Worm (Caenorhabditis elegans): ENCODE results near the gene umps-1.

Gene umps-1

DNA sequence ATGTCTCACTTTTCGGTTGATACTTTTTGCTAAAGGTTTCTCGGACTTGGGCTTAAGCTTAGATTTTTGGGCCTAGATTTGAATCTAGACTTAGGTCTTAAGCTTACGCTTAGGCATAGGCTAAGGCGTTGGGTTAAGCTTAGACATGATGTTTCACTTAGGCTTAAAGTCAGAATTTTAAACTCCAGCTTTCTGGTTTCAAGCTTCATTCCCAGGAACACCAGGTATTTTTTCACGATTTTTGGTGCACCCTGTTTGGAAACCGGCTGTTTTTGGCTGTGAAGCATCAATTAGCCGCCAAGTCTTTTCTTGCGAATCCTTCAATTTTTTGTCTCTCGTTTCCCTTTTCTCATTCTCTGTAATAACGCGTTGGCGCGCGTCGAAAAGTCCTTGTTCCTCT is 16.4 kb upstream of the umps-1 start:
- TF ChIP-seq him-1 (tag; optimal IDR thresholded peaks at IDR 0.05) = no peak
- no peak for TF ChIP-seq W03F9.2 (tag; optimal IDR thresholded peaks at IDR 0.05)

DNA sequence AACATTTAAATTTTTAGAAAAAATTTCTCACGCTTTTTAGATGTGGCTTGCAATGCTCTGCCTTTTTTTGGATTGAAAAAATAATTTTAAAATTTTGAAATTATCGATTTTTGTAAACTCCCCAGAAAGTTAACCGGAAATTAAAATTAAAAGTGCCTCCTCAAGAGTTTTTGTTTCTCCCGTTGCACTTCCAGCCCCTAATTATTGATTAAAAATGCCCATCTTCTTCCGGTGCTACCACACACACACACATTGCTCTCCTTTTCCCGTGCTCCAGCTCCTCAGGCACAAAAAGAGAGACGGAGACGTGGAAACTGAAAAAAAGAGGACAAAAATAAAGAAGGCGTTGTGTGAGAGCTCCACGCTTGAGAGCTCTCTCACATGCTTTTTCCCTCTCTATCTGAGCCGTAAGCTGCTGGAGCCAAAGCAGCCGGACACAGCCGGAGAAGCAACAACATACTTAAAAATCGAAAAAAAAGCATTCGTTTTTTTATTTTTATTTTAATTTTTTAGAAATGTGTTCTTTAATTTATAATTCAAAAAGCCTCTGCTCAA is 10.0 kb upstream of the umps-1 start:
- TF ChIP-seq W03F9.2 (tag; optimal IDR thresholded peaks at IDR 0.05) = no peak
- TF ChIP-seq him-1 (tag; optimal IDR thresholded peaks at IDR 0.05) = no peak
- TF ChIP-seq dao-5 (tag; optimal IDR thresholded peaks at IDR 0.05) = no peak

DNA sequence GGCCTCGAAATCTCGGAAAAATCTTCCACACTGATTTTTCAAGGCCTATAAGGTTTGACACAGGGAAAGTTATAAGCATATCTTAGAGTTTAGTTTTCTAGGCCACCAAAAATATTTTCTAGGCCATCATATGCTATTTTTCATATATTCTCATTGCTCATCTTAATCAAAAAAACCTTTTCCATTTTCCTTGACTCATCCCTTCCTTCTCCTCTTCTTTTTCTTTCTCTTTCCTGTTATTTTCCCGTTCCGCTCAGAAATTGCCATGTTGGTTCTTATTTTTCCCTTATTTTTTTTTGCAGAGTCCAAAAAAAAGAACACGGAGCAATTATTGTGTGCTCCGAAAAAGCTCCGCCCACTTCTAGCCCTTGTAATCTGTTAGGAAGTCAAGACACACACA is 7.2 kb upstream of the umps-1 start, which contains the start of gene tbc-8:
TSS of gene tbc-8 (plus strand) at position 301 of the 400 bp plus-strand sequence.
- no peak for TF ChIP-seq dao-5 (tag; optimal IDR thresholded peaks at IDR 0.05)

DNA sequence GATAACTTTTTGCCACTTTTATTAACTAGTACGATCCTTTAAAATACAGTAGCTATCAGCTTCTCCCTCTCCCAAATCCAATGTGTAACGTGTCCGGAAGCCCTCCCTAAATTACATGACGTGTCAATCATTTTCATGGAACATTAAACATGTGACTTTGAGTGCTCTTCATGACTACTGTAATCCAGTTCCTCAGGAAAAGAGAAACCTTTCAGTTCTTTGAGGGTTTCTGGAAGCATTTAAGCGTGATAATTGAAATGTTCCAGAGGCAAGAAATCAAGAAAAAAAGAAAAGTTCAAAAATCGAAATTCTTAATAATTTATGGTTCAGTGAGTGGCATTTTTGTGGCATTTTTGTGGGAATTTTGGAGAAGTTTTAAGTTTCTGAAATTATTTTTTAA is 5.5 kb upstream of the umps-1 start:
- no peak for TF ChIP-seq W03F9.2 (tag; optimal IDR thresholded peaks at IDR 0.05)
- TF ChIP-seq him-1 (tag; optimal IDR thresholded peaks at IDR 0.05) = no peak

DNA sequence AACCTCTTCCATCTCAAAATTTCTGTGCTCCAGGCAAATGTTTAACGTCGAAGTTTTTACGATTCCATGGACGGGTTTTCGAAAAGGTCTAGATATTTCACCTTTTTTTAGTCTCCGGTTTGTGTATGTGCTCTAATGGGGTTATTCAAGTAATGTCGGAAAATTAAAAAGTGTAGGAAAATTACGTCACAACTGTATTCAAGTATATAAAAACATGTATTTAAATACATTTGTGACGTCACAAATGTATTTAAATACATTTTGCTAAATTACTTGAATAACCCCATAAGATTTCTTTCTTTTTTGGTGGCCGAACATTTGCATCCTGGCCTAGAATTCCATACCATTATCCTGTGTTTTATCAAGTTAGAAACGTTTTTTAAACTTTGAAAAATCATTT is 4.0 kb upstream of the umps-1 start:
- TF ChIP-seq W03F9.2 (tag; optimal IDR thresholded peaks at IDR 0.05) (no peak), him-1 (tag; optimal IDR thresholded peaks at IDR 0.05) (no peak), dao-5 (tag; optimal IDR thresholded peaks at IDR 0.05) (no peak)

DNA sequence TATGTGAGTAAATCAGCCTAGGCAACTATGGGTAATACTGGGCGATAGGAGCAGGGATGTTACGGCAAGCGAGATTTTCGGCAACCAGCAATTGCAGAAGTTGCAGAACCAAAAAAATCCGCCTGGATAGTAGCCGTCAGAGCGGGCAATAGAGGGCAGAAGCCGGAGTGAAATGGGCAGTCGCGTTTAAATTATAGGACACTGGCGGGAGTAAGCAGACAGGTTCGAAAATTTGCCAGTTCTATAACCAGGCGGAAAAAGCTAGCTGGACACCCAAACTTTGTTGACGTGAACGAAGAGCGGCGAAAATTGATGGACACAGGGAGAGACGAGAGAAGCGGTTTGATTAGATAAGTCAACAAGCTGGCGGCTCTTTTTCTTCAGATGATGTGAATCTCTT is 2.5 kb upstream of the umps-1 start:
- TF ChIP-seq W03F9.2 (tag; optimal IDR thresholded peaks at IDR 0.05) = no peak
- no peak for TF ChIP-seq dao-5 (tag; optimal IDR thresholded peaks at IDR 0.05)
- TF ChIP-seq him-1 (tag; optimal IDR thresholded peaks at IDR 0.05) = no peak

DNA sequence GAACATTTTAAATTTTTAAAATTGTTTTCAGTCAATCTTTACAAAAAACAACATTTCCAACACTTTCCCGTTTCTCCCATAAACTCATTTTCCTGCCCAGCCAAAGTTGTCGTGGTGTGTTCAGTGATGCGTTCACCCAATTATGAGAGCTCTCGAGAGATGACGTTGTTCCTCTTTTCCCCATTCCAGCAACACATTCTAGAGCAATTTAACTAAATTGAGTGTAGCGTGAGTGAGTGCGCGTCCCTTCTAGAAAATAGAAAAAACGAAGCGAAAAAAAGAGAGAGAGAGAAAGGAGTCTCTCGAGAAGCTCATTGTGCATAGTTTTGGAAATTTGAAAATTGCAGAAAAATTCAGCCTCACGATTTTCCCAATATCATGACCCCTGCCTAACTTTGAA is 1.3 kb upstream of the umps-1 start:
- TF ChIP-seq dao-5 (tag; optimal IDR thresholded peaks at IDR 0.05) = no peak
- TF ChIP-seq W03F9.2 (tag; optimal IDR thresholded peaks at IDR 0.05) = no peak
- no peak for TF ChIP-seq him-1 (tag; optimal IDR thresholded peaks at IDR 0.05)

DNA sequence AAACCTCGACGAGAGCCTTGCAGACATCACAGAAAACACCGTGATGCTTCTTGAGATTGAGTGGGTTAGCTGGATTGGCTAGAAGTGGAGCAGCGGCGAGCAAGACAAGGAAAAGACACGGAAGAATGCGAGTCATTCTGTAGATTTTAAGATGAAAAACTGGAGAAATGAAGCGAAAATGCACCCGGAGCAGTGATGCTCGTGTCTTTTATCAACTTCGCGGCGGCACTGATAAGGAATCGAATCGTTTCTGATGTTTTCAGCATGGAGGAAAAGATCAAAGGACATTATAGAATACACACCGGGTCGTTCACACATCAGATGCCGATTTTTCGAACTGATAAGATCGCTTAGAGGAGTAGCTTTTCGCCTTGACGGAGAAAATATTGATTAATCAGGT is 2.1 kb downstream of the umps-1 start, which contains the start of gene spp-1:
TSS of gene spp-1 (minus strand) at position 287 of the 400 bp plus-strand sequence.
- no peak for TF ChIP-seq him-1 (tag; optimal IDR thresholded peaks at IDR 0.05)
- TF ChIP-seq W03F9.2 (tag; optimal IDR thresholded peaks at IDR 0.05) = no peak
- TF ChIP-seq dao-5 (tag; optimal IDR thresholded peaks at IDR 0.05) = no peak

DNA sequence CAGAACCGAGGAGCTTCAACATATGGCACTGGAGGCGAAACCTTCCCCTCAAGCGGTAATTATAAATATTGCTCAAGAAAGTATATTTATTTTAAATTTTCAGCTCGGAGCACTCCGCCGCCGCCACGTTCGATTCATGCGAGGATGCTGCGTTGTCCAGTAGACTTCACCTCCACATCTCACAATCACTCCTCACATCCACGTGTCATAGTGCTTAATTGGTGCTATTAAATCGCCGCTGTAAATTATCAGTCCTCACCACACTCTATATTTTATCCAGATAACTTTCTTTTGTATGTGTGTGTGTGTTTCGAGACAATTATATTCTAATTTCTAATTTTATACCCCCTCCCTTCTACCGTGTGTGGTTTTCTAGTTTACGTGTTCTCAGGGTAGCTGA is 2.9 kb downstream of the umps-1 start:
- TF ChIP-seq him-1 (tag; optimal IDR thresholded peaks at IDR 0.05) = no peak
- TF ChIP-seq W03F9.2 (tag; optimal IDR thresholded peaks at IDR 0.05) = no peak
- no peak for TF ChIP-seq dao-5 (tag; optimal IDR thresholded peaks at IDR 0.05)

DNA sequence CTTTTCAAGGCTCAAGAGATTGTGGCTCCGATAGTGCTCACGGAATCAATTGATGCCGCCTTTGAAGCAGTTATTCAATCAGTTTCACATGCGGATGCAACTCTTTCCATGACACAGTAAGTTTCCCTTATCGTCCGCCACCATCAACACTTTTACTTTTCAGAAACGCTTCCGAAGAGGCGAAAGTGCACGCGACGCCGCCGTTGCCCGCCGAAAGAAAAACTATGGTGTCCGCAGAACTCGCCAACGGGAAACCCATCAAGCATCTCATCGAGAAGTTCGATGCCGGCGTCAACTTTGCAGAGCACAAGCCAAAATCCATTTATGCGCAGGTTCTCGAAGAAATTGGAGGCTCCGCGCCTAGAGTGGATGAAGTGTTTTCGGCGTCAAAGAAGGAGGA is 4.0 kb downstream of the umps-1 start:
- TF ChIP-seq him-1 (tag; optimal IDR thresholded peaks at IDR 0.05) = no peak
- no peak for TF ChIP-seq dao-5 (tag; optimal IDR thresholded peaks at IDR 0.05)
- TF ChIP-seq W03F9.2 (tag; optimal IDR thresholded peaks at IDR 0.05) = no peak

DNA sequence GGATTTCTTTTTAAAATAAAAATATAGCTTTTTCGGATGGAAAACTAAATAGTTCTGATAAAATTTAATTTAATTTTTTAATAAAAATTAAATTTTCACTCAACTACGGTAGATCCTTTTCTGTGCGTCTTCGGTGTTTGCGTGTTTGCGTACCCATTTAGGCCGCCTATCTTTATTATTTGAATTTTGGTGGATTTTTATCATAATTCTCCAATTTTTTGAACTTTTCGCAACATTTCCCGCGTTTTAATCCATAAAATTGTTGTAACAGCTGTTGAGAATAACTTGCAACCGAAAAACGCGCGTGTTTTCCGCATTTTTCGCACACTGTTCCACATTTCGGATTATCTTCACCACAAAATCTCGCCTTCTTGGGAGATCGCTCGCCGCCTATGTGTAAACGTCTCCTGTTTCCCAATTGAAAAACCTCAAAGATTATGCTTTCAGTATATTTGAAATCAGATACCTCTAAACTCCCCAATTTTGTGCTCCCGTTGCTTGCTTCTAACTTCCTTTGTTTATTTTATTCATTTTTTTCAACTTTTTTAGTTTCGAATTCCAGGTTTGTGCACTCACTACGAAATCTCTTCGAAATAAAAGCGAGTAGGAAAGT is 5.7 kb downstream of the umps-1 start, which contains the start of gene T07C4.3:
TSS of gene T07C4.3 (plus strand) at position 563 of the 613 bp plus-strand sequence.
- TF ChIP-seq him-1 (tag; optimal IDR thresholded peaks at IDR 0.05) (no peak), dao-5 (tag; optimal IDR thresholded peaks at IDR 0.05) (no peak)

DNA sequence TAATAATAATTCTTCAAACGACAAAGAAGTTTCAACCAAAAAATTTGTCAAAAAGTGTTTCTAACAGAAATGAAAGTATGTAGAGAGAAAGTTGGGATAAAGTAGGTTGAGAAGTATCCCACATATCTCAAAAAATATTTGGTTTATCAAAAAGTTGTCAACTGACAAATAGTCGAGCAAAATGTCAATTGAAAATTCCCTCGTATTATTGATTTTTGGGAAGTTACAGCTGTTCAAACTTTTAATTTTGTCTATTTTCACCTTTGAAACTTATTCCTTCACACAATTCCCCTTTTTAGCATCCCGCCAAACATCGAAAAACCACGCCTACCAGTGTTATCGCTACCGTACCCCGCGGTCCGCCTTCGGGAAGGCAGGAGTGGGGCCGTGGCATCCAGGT is 10.4 kb downstream of the umps-1 start, which contains the start of gene tbx-8:
TSS of gene tbx-8 (plus strand) at position 301 of the 400 bp plus-strand sequence.
- no peak for TF ChIP-seq him-1 (tag; optimal IDR thresholded peaks at IDR 0.05)
- no peak for TF ChIP-seq dao-5 (tag; optimal IDR thresholded peaks at IDR 0.05)
- no peak for TF ChIP-seq W03F9.2 (tag; optimal IDR thresholded peaks at IDR 0.05)

DNA sequence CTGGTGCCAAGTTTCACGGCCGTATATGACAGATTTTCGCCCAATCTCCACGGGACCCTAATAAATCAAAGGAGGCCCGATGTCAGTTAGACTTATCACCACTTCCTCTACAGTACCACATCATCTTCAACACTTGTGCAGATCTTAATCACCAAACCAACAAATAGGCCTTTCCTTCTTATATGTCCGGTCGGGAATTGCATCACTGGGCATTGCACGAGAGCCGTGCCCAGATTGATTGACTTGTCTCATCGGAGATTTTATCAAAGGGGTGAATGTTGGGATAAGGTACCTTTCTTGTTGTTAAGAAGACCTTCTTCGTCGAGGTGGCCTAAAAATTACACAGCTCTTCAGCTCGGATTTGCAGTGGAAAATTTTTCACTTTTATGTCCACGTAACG is 12.7 kb downstream of the umps-1 start:
- TF ChIP-seq dao-5 (tag; optimal IDR thresholded peaks at IDR 0.05) (no peak), him-1 (tag; optimal IDR thresholded peaks at IDR 0.05) (no peak), W03F9.2 (tag; optimal IDR thresholded peaks at IDR 0.05) (no peak)

DNA sequence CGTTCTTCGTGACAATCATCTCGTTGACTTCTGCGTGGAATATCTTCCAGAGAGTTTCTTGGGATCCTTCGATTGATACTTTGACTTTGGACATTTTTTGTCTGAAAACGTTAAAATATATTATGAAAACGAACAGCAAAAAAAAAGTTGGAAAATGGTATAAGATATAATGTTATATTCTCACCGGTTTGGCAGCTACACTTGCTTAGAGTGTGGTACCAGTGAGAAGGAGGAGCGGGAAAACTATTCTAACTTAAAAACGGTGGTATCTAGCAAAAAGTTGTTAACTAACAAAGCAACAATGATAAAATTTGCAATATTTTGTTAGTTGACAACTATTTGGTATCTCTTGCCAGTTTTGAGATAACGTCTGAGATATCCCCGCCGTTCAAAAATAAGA is 15.7 kb downstream of the umps-1 start, which contains the start of gene tbx-9:
TSS of gene tbx-9 (minus strand) at position 101 of the 400 bp plus-strand sequence.
- TF ChIP-seq him-1 (tag; optimal IDR thresholded peaks at IDR 0.05) (no peak), W03F9.2 (tag; optimal IDR thresholded peaks at IDR 0.05) (no peak), dao-5 (tag; optimal IDR thresholded peaks at IDR 0.05) (no peak)

DNA sequence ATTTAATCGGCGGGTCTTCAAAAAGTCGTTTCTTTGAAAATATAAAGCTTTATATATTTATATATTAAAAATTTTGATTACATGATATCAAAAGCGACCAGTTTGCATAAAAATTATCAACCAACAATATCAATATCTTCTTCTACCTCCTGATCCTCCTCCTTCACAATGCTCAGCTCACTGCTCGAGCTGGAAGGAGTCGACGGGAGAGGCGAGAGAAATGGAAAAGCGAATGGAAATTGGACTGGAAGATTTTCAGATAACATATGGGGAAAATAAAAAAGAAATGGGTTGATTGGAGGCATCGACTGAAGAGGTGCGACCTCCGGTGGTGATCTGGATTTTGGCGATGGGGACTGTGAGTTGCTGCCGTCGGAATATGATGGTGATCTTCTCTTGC is 17.5 kb downstream of the umps-1 start:
- no peak for TF ChIP-seq dao-5 (tag; optimal IDR thresholded peaks at IDR 0.05)
- TF ChIP-seq W03F9.2 (tag; optimal IDR thresholded peaks at IDR 0.05) = no peak
- no peak for TF ChIP-seq him-1 (tag; optimal IDR thresholded peaks at IDR 0.05)

Data from whole organism, L4/young adult.